Worm (Caenorhabditis elegans): ENCODE measurements around the gene set-26.
A peak's percentile ranks its signal among the peaks of the same experiment; 100 is the strongest.

set-26 gene

ce11 chrIV:16659475-16659874 lies 3.8 kb upstream of the set-26 start:
- no peak for TF ChIP-seq lag-1 (GFP tag; IDR thresholded peaks at IDR 0.05)
- TF ChIP-seq nhr-80 (tag; optimal IDR thresholded peaks at IDR 0.05) = peak; percentile 17
- no peak for TF ChIP-seq B0019.2 (GFP tag; conservative IDR thresholded peaks at IDR 0.05)

- TF ChIP-seq attf-3 (GFP tag; conservative IDR thresholded peaks at IDR 0.05) = no peak
- no peak for TF ChIP-seq lag-1 (GFP tag; IDR thresholded peaks at IDR 0.05)
- TF ChIP-seq dpff-1 (tag; optimal IDR thresholded peaks at IDR 0.05) = no peak
- TF ChIP-seq ets-4 (GFP tag; optimal IDR thresholded peaks at IDR 0.05) = no peak
- no peak for TF ChIP-seq die-1 (tag; optimal IDR thresholded peaks at IDR 0.05)
- no peak for TF ChIP-seq egrh-3 (GFP tag; IDR thresholded peaks at IDR 0.05)
- TF ChIP-seq tlf-1 (GFP tag; optimal IDR thresholded peaks at IDR 0.05) = no peak
- no peak for TF ChIP-seq Y79H2A.3 (GFP tag; conservative IDR thresholded peaks at IDR 0.05)
- no peak for TF ChIP-seq gei-17 (GFP tag; optimal IDR thresholded peaks at IDR 0.05)
- TF ChIP-seq lsy-27 (tag; optimal IDR thresholded peaks at IDR 0.05; ENCODE audit: borderline replicate concordance, insufficient read depth) = no peak
- no peak for TF ChIP-seq lin-40 (tag; optimal IDR thresholded peaks at IDR 0.05)
- no peak for TF ChIP-seq bed-2 (GFP tag; IDR thresholded peaks at IDR 0.05)
- TF ChIP-seq K12H6.12 (tag; optimal IDR thresholded peaks at IDR 0.05) = peak; percentile 56
- TF ChIP-seq atf-7 (tag; optimal IDR thresholded peaks at IDR 0.05) = no peak
- TF ChIP-seq cebp-1 (GFP tag; IDR thresholded peaks at IDR 0.05) = no peak
- TF ChIP-seq cebp-1 (tag; optimal IDR thresholded peaks at IDR 0.05) = peak; percentile 53
Observed at ce11 chrIV:16658731-16659130, 3.0 kb upstream of the set-26 start.

ce11 chrIV:16657488-16657982 lies 1.9 kb upstream of the set-26 start:
- TF ChIP-seq Y95B8A.8 (GFP tag; IDR thresholded peaks at IDR 0.05) (no peak), C17E4.6 (GFP tag; IDR thresholded peaks at IDR 0.05) (no peak), nfyb-1 (GFP tag; IDR thresholded peaks at IDR 0.05) (peak; percentile 87), F55B11.4 (tag; optimal IDR thresholded peaks at IDR 0.05; ENCODE audit: borderline replicate concordance, insufficient read depth) (no peak), snpc-3.4 (tag; optimal IDR thresholded peaks at IDR 0.05) (no peak), tlf-1 (GFP tag; optimal IDR thresholded peaks at IDR 0.05) (no peak), lin-54 (GFP tag; optimal IDR thresholded peaks at IDR 0.05) (no peak), F39B2.1 (GFP tag; IDR thresholded peaks at IDR 0.05) (no peak), attf-5 (GFP tag; optimal IDR thresholded peaks at IDR 0.05) (no peak), hrde-1 (tag; optimal IDR thresholded peaks at IDR 0.05; ENCODE audit: borderline replicate concordance) (peak; percentile 60), snpc-4 (GFP tag; optimal IDR thresholded peaks at IDR 0.05) (no peak), snpc-4 (tag; optimal IDR thresholded peaks at IDR 0.05) (peak in 2 of 4 experiments; percentile 27 to 92), akir-1 (GFP tag; optimal IDR thresholded peaks at IDR 0.05) (no peak), dox-1 (GFP tag; IDR thresholded peaks at IDR 0.05) (no peak), B0035.1 (tag; optimal IDR thresholded peaks at IDR 0.05) (peak; percentile 7), let-607 (tag; optimal IDR thresholded peaks at IDR 0.05) (no peak), cebp-2 (GFP tag; IDR thresholded peaks at IDR 0.05) (no peak), mes-4 (tag; optimal IDR thresholded peaks at IDR 0.05) (peak; percentile 55), madf-10 (tag; optimal IDR thresholded peaks at IDR 0.05) (no peak), T26A5.8 (tag; optimal IDR thresholded peaks at IDR 0.05) (peak; percentile 12), unc-130 (GFP tag; optimal IDR thresholded peaks at IDR 0.05) (no peak), lsy-27 (tag; optimal IDR thresholded peaks at IDR 0.05; ENCODE audit: borderline replicate concordance, insufficient read depth) (no peak), pbrm-1 (GFP tag; IDR thresholded peaks at IDR 0.05) (0 out of 2 replicates have a peak, but pooled peaks have one; percentile 4), hsf-1 (GFP tag; IDR thresholded peaks at IDR 0.05) (peak; percentile 68), ztf-28 (GFP tag; IDR thresholded peaks at IDR 0.05) (no peak), ztf-25 (GFP tag; IDR thresholded peaks at IDR 0.05) (0 out of 2 replicates have a peak, but pooled peaks have one; percentile 32), F52B5.7 (tag; optimal IDR thresholded peaks at IDR 0.05) (no peak), D2030.7 (GFP tag; IDR thresholded peaks at IDR 0.05) (0 out of 2 replicates have a peak, but pooled peaks have one; percentile 17), ekl-4 (GFP tag; IDR thresholded peaks at IDR 0.05) (peak; percentile 55; the same call in 1 of the 2 replicates), mcd-1 (GFP tag; IDR thresholded peaks at IDR 0.05) (peak; percentile 17; the same call in 1 of the 2 replicates)
